Worm (Caenorhabditis elegans): Measurements from ENCODE around the gene tut-1.

Gene tut-1

ce11 chrIV:73175-73574 is 48.3 kb downstream of the tut-1 start:
- TF ChIP-seq tbx-2 (tag; optimal IDR thresholded peaks at IDR 0.05) (no peak), nhr-71 (tag; optimal IDR thresholded peaks at IDR 0.05) (no peak), efl-3 (GFP tag; optimal IDR thresholded peaks at IDR 0.05) (no peak), dpl-1 (GFP tag; optimal IDR thresholded peaks at IDR 0.05) (no peak), elt-3 (tag; optimal IDR thresholded peaks at IDR 0.05) (no peak), unc-86 (tag; optimal IDR thresholded peaks at IDR 0.05) (no peak), jun-1 (tag; optimal IDR thresholded peaks at IDR 0.05) (no peak), dsc-1 (tag; optimal IDR thresholded peaks at IDR 0.05) (peak; percentile 91), elt-2 (tag; optimal IDR thresholded peaks at IDR 0.05) (no peak), tlp-1 (tag; optimal IDR thresholded peaks at IDR 0.05) (no peak), xbp-1 (tag; optimal IDR thresholded peaks at IDR 0.05) (no peak), C34B4.2 (tag; optimal IDR thresholded peaks at IDR 0.05) (no peak), ces-1 (GFP tag; optimal IDR thresholded peaks at IDR 0.05) (no peak), sox-4 (tag; optimal IDR thresholded peaks at IDR 0.05) (peak; percentile 33)

ce11 chrIV:71266-71665 is 50.2 kb downstream of the tut-1 start:
- TF ChIP-seq nhr-28 (tag; optimal IDR thresholded peaks at IDR 0.05) (no peak), efl-1 (optimal IDR thresholded peaks at IDR 0.05) (no peak), efl-1 (GFP tag; optimal IDR thresholded peaks at IDR 0.05 in 1 of 2) (peak in 1 of 2 experiments; percentile 3)
